Fruit fly (Drosophila melanogaster): ENCODE data around the gene CG10874.

Gene CG10874

DNA sequence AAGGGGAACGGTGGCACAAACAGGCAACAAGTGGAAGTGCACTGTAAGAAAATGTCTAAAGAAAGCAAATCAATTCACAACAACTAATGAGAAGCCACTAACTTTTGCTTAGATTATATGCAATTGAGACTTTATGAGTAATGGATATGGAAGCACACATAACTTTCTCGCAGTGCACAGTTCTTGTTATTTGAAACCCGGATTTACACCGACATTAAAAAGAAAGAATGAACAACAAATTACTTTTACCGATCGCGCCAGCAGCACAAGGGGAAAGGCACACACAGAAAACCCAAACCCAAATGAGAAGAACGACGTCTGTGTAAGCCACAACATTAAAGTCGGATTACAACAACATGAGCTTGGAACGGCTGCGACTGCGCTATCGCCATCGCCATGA, 3.1 kb downstream of the CG10874 start:
- TF ChIP-seq Pif1B (GFP tag; optimal IDR thresholded peaks at IDR 0.05) (peak; percentile 64), fd96Ca (GFP tag; IDR thresholded peaks at IDR 0.05) (peak; percentile 62; the same call in 2 of the 3 replicates), CG34367 (tag; optimal IDR thresholded peaks at IDR 0.05) (peak; percentile 28), CG12605 (GFP tag; IDR thresholded peaks at IDR 0.05) (peak; percentile 59; the same call in 1 of the 2 replicates), CG15710 (tag; optimal IDR thresholded peaks at IDR 0.05) (peak; percentile 36), CG13204 (GFP tag; optimal IDR thresholded peaks at IDR 0.05) (no peak), rn (GFP tag; IDR thresholded peaks at IDR 0.05) (no peak), EcR (GFP tag; optimal IDR thresholded peaks at IDR 0.05) (no peak), CG32121 (GFP tag; IDR thresholded peaks at IDR 0.05) (no peak), CG14655 (GFP tag; optimal IDR thresholded peaks at IDR 0.05) (peak; percentile 77), CG10348 (GFP tag; IDR thresholded peaks at IDR 0.05) (0 out of 2 replicates have a peak, but pooled peaks have one; percentile 20), CG8159 (tag; optimal IDR thresholded peaks at IDR 0.05) (peak; percentile 48), D1 (tag; optimal IDR thresholded peaks at IDR 0.05) (no peak), CG4496 (GFP tag; IDR thresholded peaks at IDR 0.05) (peak; percentile 81), Pif1A (GFP tag; optimal IDR thresholded peaks at IDR 0.05) (peak; percentile 71), Snoo (tag; optimal IDR thresholded peaks at IDR 0.05) (peak; percentile 82), gl (tag; optimal IDR thresholded peaks at IDR 0.05) (no peak), CG8301 (tag; optimal IDR thresholded peaks at IDR 0.05) (peak; percentile 78), CG9948 (tag; optimal IDR thresholded peaks at IDR 0.05) (peak; percentile 45), Ets98B (GFP tag; IDR thresholded peaks at IDR 0.05) (peak; percentile 58), CG17806 (tag; optimal IDR thresholded peaks at IDR 0.05) (peak; percentile 56)

DNA sequence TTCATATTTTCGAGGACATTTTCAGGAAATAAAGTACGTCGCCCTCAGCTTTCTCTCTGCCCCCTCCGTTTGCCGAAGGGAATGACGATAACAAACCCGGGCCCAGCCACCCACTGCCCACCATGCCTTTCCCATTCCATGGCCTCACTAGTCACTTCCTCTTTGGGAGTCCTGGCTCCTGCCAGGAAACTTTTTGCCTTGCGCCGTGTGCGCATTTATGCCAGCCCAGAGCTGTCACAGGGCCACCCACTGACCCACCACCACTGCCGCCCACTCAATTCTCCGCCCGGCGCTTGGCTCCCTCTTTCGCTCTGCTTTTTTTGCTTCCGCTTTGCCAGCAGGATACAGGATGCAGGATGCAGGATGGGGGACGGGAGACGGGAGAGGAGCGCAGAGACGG, 4.8 kb downstream of the CG10874 start:
- TF ChIP-seq Snoo (tag; optimal IDR thresholded peaks at IDR 0.05) (no peak), Pif1B (GFP tag; optimal IDR thresholded peaks at IDR 0.05) (no peak), CG32121 (GFP tag; IDR thresholded peaks at IDR 0.05) (no peak), CG13204 (GFP tag; optimal IDR thresholded peaks at IDR 0.05) (no peak), gl (tag; optimal IDR thresholded peaks at IDR 0.05) (no peak), fd96Ca (GFP tag; IDR thresholded peaks at IDR 0.05) (no peak), D1 (tag; optimal IDR thresholded peaks at IDR 0.05) (no peak), CG8301 (tag; optimal IDR thresholded peaks at IDR 0.05) (no peak), CG4496 (GFP tag; IDR thresholded peaks at IDR 0.05) (no peak), CG14655 (GFP tag; optimal IDR thresholded peaks at IDR 0.05) (no peak), rn (GFP tag; IDR thresholded peaks at IDR 0.05) (no peak), CG12605 (GFP tag; IDR thresholded peaks at IDR 0.05) (no peak), EcR (GFP tag; optimal IDR thresholded peaks at IDR 0.05) (no peak), CG10348 (GFP tag; IDR thresholded peaks at IDR 0.05) (no peak)

DNA sequence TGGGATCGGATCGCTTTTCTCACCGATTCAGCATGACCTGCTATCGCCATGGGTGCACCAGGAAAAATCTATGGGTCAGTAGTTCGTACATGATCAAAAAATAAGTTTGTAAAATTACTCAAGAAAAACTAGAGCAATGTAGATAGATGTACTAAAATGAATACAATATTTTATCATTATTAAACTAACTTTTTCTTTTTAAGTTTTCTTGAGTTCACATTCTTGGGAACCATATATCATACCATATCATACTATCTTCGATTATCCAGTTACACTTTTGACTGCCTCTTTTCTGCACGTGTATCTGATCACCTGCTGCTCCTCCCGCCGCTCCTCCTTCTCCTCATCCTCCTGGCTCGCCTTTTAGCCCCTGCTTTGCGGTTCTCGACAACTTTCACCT, 6.8 kb downstream of the CG10874 start:
- TF ChIP-seq CG17806 (tag; optimal IDR thresholded peaks at IDR 0.05) (no peak), gl (tag; optimal IDR thresholded peaks at IDR 0.05) (no peak), CG4496 (GFP tag; IDR thresholded peaks at IDR 0.05) (no peak), fd96Ca (GFP tag; IDR thresholded peaks at IDR 0.05) (no peak), Snoo (tag; optimal IDR thresholded peaks at IDR 0.05) (peak; percentile 23), Pif1A (GFP tag; optimal IDR thresholded peaks at IDR 0.05) (no peak), CG32121 (GFP tag; IDR thresholded peaks at IDR 0.05) (no peak), Ets98B (GFP tag; IDR thresholded peaks at IDR 0.05) (peak; percentile 11; the same call in 1 of the 2 replicates), CG13204 (GFP tag; optimal IDR thresholded peaks at IDR 0.05) (no peak), EcR (GFP tag; optimal IDR thresholded peaks at IDR 0.05) (no peak), rn (GFP tag; IDR thresholded peaks at IDR 0.05) (no peak), CG8159 (tag; optimal IDR thresholded peaks at IDR 0.05) (no peak), CG9948 (tag; optimal IDR thresholded peaks at IDR 0.05) (no peak), Pif1B (GFP tag; optimal IDR thresholded peaks at IDR 0.05) (peak; percentile 1), CG8301 (tag; optimal IDR thresholded peaks at IDR 0.05) (peak; percentile 84), CG15710 (tag; optimal IDR thresholded peaks at IDR 0.05) (no peak), D1 (tag; optimal IDR thresholded peaks at IDR 0.05) (no peak), CG12605 (GFP tag; IDR thresholded peaks at IDR 0.05) (no peak), CG14655 (GFP tag; optimal IDR thresholded peaks at IDR 0.05) (peak; percentile 70), CG34367 (tag; optimal IDR thresholded peaks at IDR 0.05) (no peak), CG10348 (GFP tag; IDR thresholded peaks at IDR 0.05) (no peak)

DNA sequence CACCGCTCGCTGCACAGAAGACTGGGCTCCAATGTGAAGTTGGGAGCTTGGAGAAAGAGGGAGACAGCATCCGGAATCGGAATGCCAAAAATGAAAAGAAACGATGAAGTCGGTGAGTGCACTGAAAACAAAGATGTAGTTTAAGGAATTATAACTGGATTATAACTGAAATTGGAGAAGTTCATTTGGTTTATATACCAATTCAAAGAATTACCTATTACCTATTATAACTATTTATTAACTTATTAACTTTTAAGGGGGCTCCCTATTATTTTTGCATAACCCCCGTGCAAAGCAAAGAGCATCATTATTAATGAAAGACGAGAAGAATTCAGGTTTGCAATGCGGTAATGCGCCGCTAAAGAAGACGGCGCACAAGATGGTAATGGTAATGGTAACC, 7.5 kb downstream of the CG10874 start:
- TF ChIP-seq CG8159 (tag; optimal IDR thresholded peaks at IDR 0.05): peak; percentile 48
- peak; percentile 62 for TF ChIP-seq Pif1B (GFP tag; optimal IDR thresholded peaks at IDR 0.05)
- TF ChIP-seq CG10348 (GFP tag; IDR thresholded peaks at IDR 0.05): no peak
- peak; percentile 75 for TF ChIP-seq CG8301 (tag; optimal IDR thresholded peaks at IDR 0.05)
- no peak for TF ChIP-seq gl (tag; optimal IDR thresholded peaks at IDR 0.05)
- peak; percentile 29 for TF ChIP-seq CG17806 (tag; optimal IDR thresholded peaks at IDR 0.05)
- peak; percentile 21 for TF ChIP-seq CG9948 (tag; optimal IDR thresholded peaks at IDR 0.05)
- TF ChIP-seq Snoo (tag; optimal IDR thresholded peaks at IDR 0.05): peak; percentile 22
- TF ChIP-seq CG4496 (GFP tag; IDR thresholded peaks at IDR 0.05): peak; percentile 56; the same call in 1 of the 3 replicates
- TF ChIP-seq D1 (tag; optimal IDR thresholded peaks at IDR 0.05): no peak
- TF ChIP-seq CG12605 (GFP tag; IDR thresholded peaks at IDR 0.05): peak; percentile 11; the same call in 1 of the 2 replicates
- TF ChIP-seq CG15710 (tag; optimal IDR thresholded peaks at IDR 0.05): no peak
- peak; percentile 25; the same call in 1 of the 2 replicates for TF ChIP-seq CG32121 (GFP tag; IDR thresholded peaks at IDR 0.05)
- TF ChIP-seq Pif1A (GFP tag; optimal IDR thresholded peaks at IDR 0.05): peak; percentile 55
- peak; percentile 37; the same call in 1 of the 2 replicates for TF ChIP-seq Ets98B (GFP tag; IDR thresholded peaks at IDR 0.05)
- peak; percentile 54 for TF ChIP-seq CG14655 (GFP tag; optimal IDR thresholded peaks at IDR 0.05)
- peak; percentile 1 for TF ChIP-seq CG34367 (tag; optimal IDR thresholded peaks at IDR 0.05)
- TF ChIP-seq fd96Ca (GFP tag; IDR thresholded peaks at IDR 0.05): no peak
- no peak for TF ChIP-seq EcR (GFP tag; optimal IDR thresholded peaks at IDR 0.05)
- TF ChIP-seq CG13204 (GFP tag; optimal IDR thresholded peaks at IDR 0.05): no peak
- peak; percentile 47 for TF ChIP-seq rn (GFP tag; IDR thresholded peaks at IDR 0.05)

DNA sequence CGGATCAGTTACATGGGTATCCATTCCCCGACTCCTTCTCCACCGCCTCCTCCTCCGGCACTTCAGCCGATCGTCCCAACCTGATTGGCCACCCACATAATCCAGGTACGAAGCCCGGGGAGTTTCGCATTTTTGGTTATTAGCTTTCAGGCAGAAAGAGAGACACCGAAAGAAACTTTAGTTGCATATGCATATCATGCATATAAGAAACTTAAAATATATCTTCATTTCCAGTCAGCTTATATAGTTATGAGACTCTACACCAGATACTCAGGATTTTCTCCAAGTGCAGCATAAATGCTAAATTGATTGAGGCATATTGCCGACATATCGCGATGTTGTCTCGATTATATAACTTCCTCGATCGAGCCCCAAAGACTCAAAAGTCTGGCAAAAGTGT, 8.1 kb downstream of the CG10874 start:
- TF ChIP-seq CG9948 (tag; optimal IDR thresholded peaks at IDR 0.05) (no peak), CG12605 (GFP tag; IDR thresholded peaks at IDR 0.05) (peak; percentile 28; the same call in 1 of the 2 replicates), CG34367 (tag; optimal IDR thresholded peaks at IDR 0.05) (no peak), EcR (GFP tag; optimal IDR thresholded peaks at IDR 0.05) (no peak), CG14655 (GFP tag; optimal IDR thresholded peaks at IDR 0.05) (no peak), Ets98B (GFP tag; IDR thresholded peaks at IDR 0.05) (peak; percentile 72), CG32121 (GFP tag; IDR thresholded peaks at IDR 0.05) (0 out of 2 replicates have a peak, but pooled peaks have one; percentile 25), gl (tag; optimal IDR thresholded peaks at IDR 0.05) (no peak), CG15710 (tag; optimal IDR thresholded peaks at IDR 0.05) (no peak), rn (GFP tag; IDR thresholded peaks at IDR 0.05) (no peak), CG10348 (GFP tag; IDR thresholded peaks at IDR 0.05) (no peak), CG8159 (tag; optimal IDR thresholded peaks at IDR 0.05) (no peak), fd96Ca (GFP tag; IDR thresholded peaks at IDR 0.05) (peak; percentile 31; the same call in 1 of the 3 replicates), Pif1A (GFP tag; optimal IDR thresholded peaks at IDR 0.05) (no peak), D1 (tag; optimal IDR thresholded peaks at IDR 0.05) (no peak), CG13204 (GFP tag; optimal IDR thresholded peaks at IDR 0.05) (no peak), CG4496 (GFP tag; IDR thresholded peaks at IDR 0.05) (peak; percentile 67; the same call in 2 of the 3 replicates), Pif1B (GFP tag; optimal IDR thresholded peaks at IDR 0.05) (no peak), CG8301 (tag; optimal IDR thresholded peaks at IDR 0.05) (peak; percentile 21), CG17806 (tag; optimal IDR thresholded peaks at IDR 0.05) (no peak)
